Fruit fly (Drosophila melanogaster): ENCODE measurements around the gene Nup153.

The Nup153 gene

dm6 chrX:16582145-16582544 lies 16.9 kb upstream of the Nup153 start:
- TF ChIP-seq CG8159 (tag; optimal IDR thresholded peaks at IDR 0.05): no peak
- 0 out of 3 replicates have a peak, but pooled peaks have one; percentile 6 for TF ChIP-seq CG4496 (GFP tag; IDR thresholded peaks at IDR 0.05)

- TF ChIP-seq Ets98B (GFP tag; IDR thresholded peaks at IDR 0.05): peak; percentile 47
- no peak for TF ChIP-seq CG8159 (tag; optimal IDR thresholded peaks at IDR 0.05)
- TF ChIP-seq CG8301 (tag; optimal IDR thresholded peaks at IDR 0.05): peak; percentile 4
- TF ChIP-seq Pif1A (GFP tag; optimal IDR thresholded peaks at IDR 0.05): no peak
- TF ChIP-seq CG4496 (GFP tag; IDR thresholded peaks at IDR 0.05): no peak
- TF ChIP-seq CG12605 (GFP tag; IDR thresholded peaks at IDR 0.05): peak; percentile 33; the same call in 1 of the 2 replicates
- no peak for TF ChIP-seq EcR (GFP tag; optimal IDR thresholded peaks at IDR 0.05)
- TF ChIP-seq CG14655 (GFP tag; optimal IDR thresholded peaks at IDR 0.05): peak; percentile 42
- no peak for TF ChIP-seq CG17806 (tag; optimal IDR thresholded peaks at IDR 0.05)
- TF ChIP-seq CG32121 (GFP tag; IDR thresholded peaks at IDR 0.05): peak; percentile 54; the same call in 1 of the 2 replicates
- no peak for TF ChIP-seq Snoo (tag; optimal IDR thresholded peaks at IDR 0.05)
- TF ChIP-seq CG10348 (GFP tag; IDR thresholded peaks at IDR 0.05): no peak
Observed at dm6 chrX:16583730-16584129, 15.3 kb upstream of the Nup153 start.

- TF ChIP-seq Pif1B (GFP tag; optimal IDR thresholded peaks at IDR 0.05) (peak; percentile 18), CG14655 (GFP tag; optimal IDR thresholded peaks at IDR 0.05) (peak; percentile 43), CG8159 (tag; optimal IDR thresholded peaks at IDR 0.05) (peak; percentile 40), CG9948 (tag; optimal IDR thresholded peaks at IDR 0.05) (peak; percentile 24), Pif1A (GFP tag; optimal IDR thresholded peaks at IDR 0.05) (no peak), gl (tag; optimal IDR thresholded peaks at IDR 0.05) (no peak), CG32121 (GFP tag; IDR thresholded peaks at IDR 0.05) (peak; percentile 67), CG4496 (GFP tag; IDR thresholded peaks at IDR 0.05) (0 out of 3 replicates have a peak, but pooled peaks have one; percentile 37), CG15710 (tag; optimal IDR thresholded peaks at IDR 0.05) (peak; percentile 9), EcR (GFP tag; optimal IDR thresholded peaks at IDR 0.05) (no peak), Ets98B (GFP tag; IDR thresholded peaks at IDR 0.05) (no peak), D1 (tag; optimal IDR thresholded peaks at IDR 0.05) (no peak), CG8301 (tag; optimal IDR thresholded peaks at IDR 0.05) (peak; percentile 35), CG17806 (tag; optimal IDR thresholded peaks at IDR 0.05) (peak; percentile 15)
Observed at dm6 chrX:16585569-16585968, 13.5 kb upstream of the Nup153 start.

- peak; percentile 13 for TF ChIP-seq CG8159 (tag; optimal IDR thresholded peaks at IDR 0.05)
- TF ChIP-seq Pif1A (GFP tag; optimal IDR thresholded peaks at IDR 0.05): peak; percentile 11
- peak; percentile 4 for TF ChIP-seq CG34367 (tag; optimal IDR thresholded peaks at IDR 0.05)
- TF ChIP-seq gl (tag; optimal IDR thresholded peaks at IDR 0.05): peak; percentile 17
- TF ChIP-seq CG15710 (tag; optimal IDR thresholded peaks at IDR 0.05): peak; percentile 10
- no peak for TF ChIP-seq CG17806 (tag; optimal IDR thresholded peaks at IDR 0.05)
- TF ChIP-seq Pif1B (GFP tag; optimal IDR thresholded peaks at IDR 0.05): peak; percentile 47
- TF ChIP-seq EcR (GFP tag; optimal IDR thresholded peaks at IDR 0.05): peak; percentile 50
- no peak for TF ChIP-seq CG10348 (GFP tag; IDR thresholded peaks at IDR 0.05)
- TF ChIP-seq D1 (tag; optimal IDR thresholded peaks at IDR 0.05): no peak
- peak; percentile 10; the same call in 1 of the 2 replicates for TF ChIP-seq CG12605 (GFP tag; IDR thresholded peaks at IDR 0.05)
Observed at dm6 chrX:16586178-16586890, 12.7 kb upstream of the Nup153 start.

- TF ChIP-seq CG34367 (tag; optimal IDR thresholded peaks at IDR 0.05) (no peak), CG14655 (GFP tag; optimal IDR thresholded peaks at IDR 0.05) (no peak), CG12605 (GFP tag; IDR thresholded peaks at IDR 0.05) (0 out of 2 replicates have a peak, but pooled peaks have one; percentile 29)
Observed at dm6 chrX:16587021-16587667, 11.9 kb upstream of the Nup153 start, which contains the start of gene CanA-14F. Gene CanA-14F (minus strand): TSS chrX:16587172.

- TF ChIP-seq rn (GFP tag; IDR thresholded peaks at IDR 0.05): no peak
- TF ChIP-seq CG15710 (tag; optimal IDR thresholded peaks at IDR 0.05): no peak
- TF ChIP-seq CG34367 (tag; optimal IDR thresholded peaks at IDR 0.05): no peak
Observed at dm6 chrX:16587668-16588046, 11.4 kb upstream of the Nup153 start, which contains the start of gene CG13014. Gene CG13014 (plus strand): TSS chrX:16587873.

- TF ChIP-seq Ets98B (GFP tag; IDR thresholded peaks at IDR 0.05) (no peak), CG32121 (GFP tag; IDR thresholded peaks at IDR 0.05) (no peak), D1 (tag; optimal IDR thresholded peaks at IDR 0.05) (no peak), Snoo (tag; optimal IDR thresholded peaks at IDR 0.05) (no peak), CG12605 (GFP tag; IDR thresholded peaks at IDR 0.05) (no peak)
Observed at dm6 chrX:16593418-16593817, 5.6 kb upstream of the Nup153 start, which contains the start of the genes SMC3 and Ubc7. Gene SMC3 (minus strand): TSS chrX:16593439. Gene Ubc7 (plus strand): TSS chrX:16593677.

Data from whole organism, pupa.